Worm (Caenorhabditis elegans) whole organism, L2 larva: Measurements from ENCODE around the gene K10D2.8.

ENCODE experiments used
- blmp-1 ChIP-seq: sonication (generic microtip); optimal IDR thresholded peaks from 2 replicates; lab custom pipeline; 2017; ENCODE audit warnings: missing genetic modification characterization, mild to moderate bottlenecking, missing compliant biosample characterization, antibody characterized with exemption, moderate library complexity; ENCODE audit not compliant: insufficient read depth
- fos-1 ChIP-seq: fragments of 150-350 bp; optimal IDR thresholded peaks from 2 replicates; lab custom pipeline; 2014; ENCODE audit warnings: missing biosample characterization, missing genetic modification characterization
- nhr-6 ChIP-seq: fragments of 150-350 bp; optimal IDR thresholded peaks from 2 replicates; lab custom pipeline; 2014; ENCODE audit warnings: missing biosample characterization, missing genetic modification characterization
- snpc-4 ChIP-seq: fragments of 150-350 bp; optimal IDR thresholded peaks from 2 replicates; lab custom pipeline; 2014; ENCODE audit warnings: missing biosample characterization, missing genetic modification characterization

DNA sequence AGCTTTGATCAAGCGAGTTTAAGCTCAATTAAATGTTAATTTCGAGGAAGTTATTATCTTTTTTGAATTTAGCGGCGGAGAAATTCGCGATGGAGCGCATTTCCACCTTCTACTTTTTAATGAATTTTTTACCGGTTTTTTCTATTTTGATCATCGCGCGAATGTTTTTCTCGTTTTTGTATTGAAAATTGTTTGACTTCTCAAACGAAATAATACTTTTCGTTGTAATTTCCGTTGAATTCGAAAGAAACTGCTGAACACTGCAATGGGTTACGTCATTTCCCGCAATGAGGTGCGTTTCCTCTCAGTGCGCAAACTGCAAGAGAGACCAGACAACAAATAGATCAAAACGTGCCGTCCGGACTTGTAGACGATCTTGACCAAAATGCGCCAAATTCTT, 7.3 kb upstream of the K10D2.8 start:
- TF ChIP-seq fos-1 (tag; lab: Kevin White, UChicago) (peak; percentile 22), snpc-4 (tag; lab: Kevin White, UChicago) (no peak), blmp-1 (tag; lab: Kevin White, UChicago) (no peak), nhr-6 (tag; lab: Kevin White, UChicago) (no peak)
